Worm (Caenorhabditis elegans) whole organism, L4 larva: Measurements from ENCODE around the gene rme-6.
A peak's percentile ranks its signal among the peaks of the same experiment; 100 is the strongest.

Experiments
- D1046.2 ChIP-seq: fragments of 200-800 bp; sonication (Bioruptor generic); IDR thresholded peaks from 2 replicates; pipeline ENCODE4 v1.3.6; 2022; ENCODE audit warnings: missing genetic modification characterization, missing compliant biosample characterization
- F26F4.8 ChIP-seq: fragments of 200-800 bp; sonication (Bioruptor generic); conservative IDR thresholded peaks from 2 replicates; pipeline ENCODE4 v1.3.6; 2022; ENCODE audit warnings: missing genetic modification characterization, missing compliant biosample characterization
- F44E2.7 ChIP-seq: fragments of 200-800 bp; sonication (Bioruptor generic); IDR thresholded peaks from 2 replicates; pipeline ENCODE4 v2.1.2; 2022; ENCODE audit warnings: missing genetic modification characterization, missing compliant biosample characterization
- R02D3.7 ChIP-seq: fragments of 150-350 bp; sonication (generic microtip); optimal IDR thresholded peaks from 3 replicates; lab custom pipeline; 2014; ENCODE audit warnings: missing biosample characterization, missing genetic modification characterization
- T20F7.1 ChIP-seq: fragments of 200-800 bp; sonication (Bioruptor generic); optimal IDR thresholded peaks from 2 replicates; lab custom pipeline; 2018; ENCODE audit warnings: mild to moderate bottlenecking, missing genetic modification characterization, missing compliant biosample characterization
- Y105C5A.15 ChIP-seq: fragments of 200-800 bp; sonication (Bioruptor generic); IDR thresholded peaks from 2 replicates; pipeline ENCODE4 v1.3.6; 2022; ENCODE audit warnings: missing genetic modification characterization, missing compliant biosample characterization
- Y75B8A.6 ChIP-seq: fragments of 200-800 bp; sonication (Bioruptor generic); IDR thresholded peaks from 2 replicates; pipeline ENCODE4 v1.3.6; 2022; ENCODE audit warnings: missing genetic modification reagents, missing genetic modification characterization, missing compliant biosample characterization
- aha-1 ChIP-seq: fragments of 150-350 bp; peaks from one replicate; lab custom pipeline; 2014; ENCODE audit warnings: missing biosample characterization, missing genetic modification characterization
- ama-1 ChIP-seq: fragments of 150-350 bp; optimal IDR thresholded peaks from 2 replicates; lab custom pipeline; 2014; ENCODE audit warnings: inconsistent platforms, mixed read lengths
- ceh-28 ChIP-seq: fragments of 150-350 bp; optimal IDR thresholded peaks from 2 replicates; lab custom pipeline; 2014; ENCODE audit warnings: missing biosample characterization, missing genetic modification reagents, missing genetic modification characterization
- ceh-62 ChIP-seq: sonication (generic microtip); optimal IDR thresholded peaks from 2 replicates; lab custom pipeline; 2017; ENCODE audit warnings: missing biosample characterization, missing genetic modification characterization
- ces-1 ChIP-seq: fragments of 150-350 bp; sonication (generic microtip); optimal IDR thresholded peaks from 4 replicates; lab custom pipeline; 2014; ENCODE audit warnings: missing biosample characterization, missing genetic modification reagents, missing genetic modification characterization
- cey-2 ChIP-seq: sonication (generic microtip); optimal IDR thresholded peaks from 3 replicates; lab custom pipeline; 2017; ENCODE audit warnings: missing genetic modification characterization, mild to moderate bottlenecking, missing compliant biosample characterization, antibody characterized with exemption, borderline replicate concordance; ENCODE audit not compliant: insufficient read depth
- daf-12 ChIP-seq: fragments of 150-350 bp; optimal IDR thresholded peaks from 2 replicates; lab custom pipeline; 2014; ENCODE audit warnings: missing biosample characterization, missing genetic modification reagents, missing genetic modification characterization
- dmd-6 ChIP-seq: fragments of 200-800 bp; sonication (Bioruptor generic); IDR thresholded peaks from 2 replicates; pipeline ENCODE4 v1.3.6; 2022; ENCODE audit warnings: missing genetic modification reagents, missing genetic modification characterization, missing compliant biosample characterization
- dmd-9 ChIP-seq: fragments of 200-800 bp; sonication (Bioruptor generic); IDR thresholded peaks from 2 replicates; pipeline ENCODE4 v1.3.6; 2022; ENCODE audit warnings: missing genetic modification reagents, missing genetic modification characterization, missing compliant biosample characterization
- dpl-1 ChIP-seq: fragments of 150-350 bp; optimal IDR thresholded peaks from 2 replicates; lab custom pipeline; 2014; ENCODE audit warnings: missing biosample characterization, missing genetic modification reagents, missing genetic modification characterization
- gei-8 ChIP-seq: fragments of 200-800 bp; sonication (Bioruptor generic); optimal IDR thresholded peaks from 2 replicates; lab custom pipeline; 2018; ENCODE audit warnings: mild to moderate bottlenecking, missing genetic modification characterization, missing compliant biosample characterization
- hif-1 ChIP-seq, 2 experiments: sonication (generic microtip); optimal IDR thresholded peaks; 2 replicates each; lab custom pipeline; 2016 to 2017; ENCODE audit warnings: missing compliant biosample characterization in 2 of 2, missing genetic modification characterization in 2 of 2, missing genetic modification reagents in 2 of 2, missing genotype in 2 of 2, mild to moderate bottlenecking in 1 of 2
- hlh-11 ChIP-seq: fragments of 200-800 bp; sonication (Bioruptor generic); optimal IDR thresholded peaks from 2 replicates; lab custom pipeline; 2018; ENCODE audit warnings: mild to moderate bottlenecking, missing genetic modification characterization, missing compliant biosample characterization
- hlh-30 ChIP-seq: sonication (generic microtip); optimal IDR thresholded peaks from 2 replicates; lab custom pipeline; 2017; ENCODE audit warnings: antibody characterized with exemption, mild to moderate bottlenecking, missing genetic modification characterization, missing compliant biosample characterization; ENCODE audit not compliant: insufficient read depth
- lim-7 ChIP-seq: fragments of 200-800 bp; sonication (Bioruptor generic); IDR thresholded peaks from 2 replicates; pipeline ENCODE4 v1.3.6; 2022; ENCODE audit warnings: missing genetic modification characterization, missing compliant biosample characterization
- lin-1 ChIP-seq: fragments of 200-800 bp; sonication (Bioruptor generic); IDR thresholded peaks from 2 replicates; pipeline ENCODE4 v1.3.6; 2022; ENCODE audit warnings: missing genetic modification reagents, missing genetic modification characterization, missing compliant biosample characterization
- lin-38 ChIP-seq: fragments of 200-800 bp; sonication (Bioruptor generic); IDR thresholded peaks from 2 replicates; pipeline ENCODE4 v1.3.6; 2022; ENCODE audit warnings: missing genetic modification reagents, missing genetic modification characterization, missing compliant biosample characterization
- lsy-2 ChIP-seq, 2 experiments: fragments of 150-350 bp in 1 of 2; sonication (generic microtip) in 1 of 2; optimal IDR thresholded peaks; 2 replicates each; lab custom pipeline; 2014 to 2017; ENCODE audit warnings: missing biosample characterization in 2 of 2, missing genetic modification characterization in 2 of 2
- madf-5 ChIP-seq, 2 experiments: fragments of 200-800 bp; sonication (Bioruptor generic); IDR thresholded peaks; 2 replicates each; pipeline ENCODE4 v1.3.6; 2022; ENCODE audit warnings: missing compliant biosample characterization in 2 of 2, missing genetic modification characterization in 2 of 2
- mdl-1 ChIP-seq, 2 experiments: fragments of 150-350 bp in 1 of 2; sonication (generic microtip) in 1 of 2; optimal IDR thresholded peaks; 2 replicates each; lab custom pipeline; 2014 to 2017; ENCODE audit warnings: missing biosample characterization in 2 of 2, missing genetic modification characterization in 2 of 2
- mep-1 ChIP-seq: fragments of 150-350 bp; sonication (generic microtip); optimal IDR thresholded peaks from 3 replicates; lab custom pipeline; 2014; ENCODE audit warnings: missing biosample characterization, missing genetic modification characterization
- mxl-3 ChIP-seq: fragments of 200-800 bp; sonication (Bioruptor generic); optimal IDR thresholded peaks from 2 replicates; lab custom pipeline; 2018; ENCODE audit warnings: mild to moderate bottlenecking, missing genetic modification characterization, missing compliant biosample characterization
- nhr-10 ChIP-seq: fragments of 150-350 bp; optimal IDR thresholded peaks from 2 replicates; lab custom pipeline; 2014; ENCODE audit warnings: missing biosample characterization, missing genetic modification characterization
- nhr-111 ChIP-seq: fragments of 200-800 bp; sonication (Bioruptor generic); optimal IDR thresholded peaks from 2 replicates; lab custom pipeline; 2018; ENCODE audit warnings: mild to moderate bottlenecking, missing genetic modification characterization, missing compliant biosample characterization
- nhr-237 ChIP-seq: sonication (generic microtip); optimal IDR thresholded peaks from 2 replicates; lab custom pipeline; 2017; ENCODE audit warnings: missing biosample characterization, missing genetic modification characterization
- nhr-25 ChIP-seq: sonication (generic microtip); optimal IDR thresholded peaks from 2 replicates; lab custom pipeline; 2017; ENCODE audit warnings: missing genetic modification characterization, mild to moderate bottlenecking, missing compliant biosample characterization, antibody characterized with exemption, moderate library complexity, borderline replicate concordance; ENCODE audit not compliant: insufficient read depth
- nhr-28 ChIP-seq: fragments of 150-350 bp; optimal IDR thresholded peaks from 2 replicates; lab custom pipeline; 2014; ENCODE audit warnings: missing biosample characterization, missing genetic modification characterization
- nhr-42 ChIP-seq: fragments of 200-800 bp; sonication (Bioruptor generic); IDR thresholded peaks from 2 replicates; pipeline ENCODE4 v1.3.6; 2022; ENCODE audit warnings: missing genetic modification characterization, missing compliant biosample characterization
- pha-4 ChIP-seq, 2 experiments: fragments of 150-350 bp in 1 of 2; fragments of 200-800 bp in 1 of 2; sonication (Bioruptor generic) in 1 of 2; IDR thresholded peaks in 1 of 2; optimal IDR thresholded peaks in 1 of 2; 2 replicates each; pipeline versions ENCODE4 v1.3.6 to Lab custom; 2014 to 2022; ENCODE audit warnings: missing genetic modification characterization in 2 of 2, missing genetic modification reagents in 2 of 2, missing biosample characterization in 1 of 2, missing compliant biosample characterization in 1 of 2
- php-3 ChIP-seq: fragments of 200-800 bp; sonication (Bioruptor generic); IDR thresholded peaks from 2 replicates; pipeline ENCODE4 v1.3.6; 2022; ENCODE audit warnings: missing genetic modification reagents, missing genetic modification characterization, missing compliant biosample characterization
- pqm-1 ChIP-seq: sonication (generic microtip); optimal IDR thresholded peaks from 2 replicates; lab custom pipeline; 2017; ENCODE audit warnings: missing biosample characterization, missing genetic modification characterization
- rbr-2 ChIP-seq: sonication (generic microtip); optimal IDR thresholded peaks from 2 replicates; lab custom pipeline; 2016; ENCODE audit warnings: missing genotype, missing genetic modification characterization, missing compliant biosample characterization
- spr-3 ChIP-seq: fragments of 200-800 bp; sonication (Bioruptor generic); optimal IDR thresholded peaks from 2 replicates; lab custom pipeline; 2018; ENCODE audit warnings: mild to moderate bottlenecking, missing genetic modification characterization, missing compliant biosample characterization
- tra-1 ChIP-seq: fragments of 200-800 bp; sonication (Bioruptor generic); IDR thresholded peaks from 2 replicates; pipeline ENCODE4 v1.3.6; 2022; ENCODE audit warnings: missing genetic modification reagents, missing genetic modification characterization, missing compliant biosample characterization
- unc-62 ChIP-seq, 3 experiments: fragments of 150-350 bp in 1 of 3; sonication (generic microtip); optimal IDR thresholded peaks in 2 of 3; peaks in 1 of 3; 1 replicate in 1 of 3; 2 replicates in 2 of 3; lab custom pipeline; 2014 to 2017; ENCODE audit warnings: missing biosample characterization in 3 of 3, missing genetic modification characterization in 3 of 3, missing genetic modification reagents in 3 of 3, missing genotype in 1 of 3
- vab-7 ChIP-seq: fragments of 200-800 bp; sonication (Bioruptor generic); IDR thresholded peaks from 2 replicates; pipeline ENCODE4 v1.3.6; 2022; ENCODE audit warnings: missing genetic modification reagents, missing genetic modification characterization, missing compliant biosample characterization
- zfp-2 ChIP-seq: sonication (generic microtip); optimal IDR thresholded peaks from 2 replicates; lab custom pipeline; 2016; ENCODE audit warnings: mild to moderate bottlenecking, missing genetic modification characterization, missing compliant biosample characterization
- zip-11 ChIP-seq: fragments of 200-800 bp; sonication (Bioruptor generic); IDR thresholded peaks from 2 replicates; pipeline ENCODE4 v1.3.6; 2022; ENCODE audit warnings: missing genetic modification characterization, missing compliant biosample characterization

The rme-6 gene

DNA sequence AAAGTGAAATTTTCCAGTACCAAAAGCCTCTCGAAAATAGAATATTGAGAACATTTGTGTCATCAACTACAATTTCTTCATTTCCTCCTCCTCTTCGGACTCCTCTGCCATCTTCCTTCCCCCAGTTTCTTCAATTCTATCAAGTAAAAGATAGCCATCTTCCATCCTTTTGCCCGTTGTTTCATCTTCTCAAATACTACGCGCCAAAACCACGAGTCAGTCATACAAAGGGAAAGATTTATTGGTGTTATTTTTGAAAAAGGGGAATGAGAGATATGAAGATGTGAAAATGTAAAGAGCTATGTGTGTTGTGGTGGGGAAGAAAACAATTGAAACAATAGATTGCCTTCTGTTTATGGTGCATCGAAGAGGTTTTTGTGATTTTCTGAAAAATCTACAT lies 25.2 kb downstream of the rme-6 start (continued):
- no peak for TF ChIP-seq ceh-28 (tag; lab: Kevin White, UChicago)
- peak; percentile 20 for TF ChIP-seq mep-1 (tag; lab: Kevin White, UChicago)
- TF ChIP-seq lin-1 (GFP tag; lab: Robert Waterston, UW), result no peak
- TF ChIP-seq nhr-237 (tag; lab: Kevin White, UChicago), result no peak
- no peak for TF ChIP-seq vab-7
- peak; percentile 1 for TF ChIP-seq hlh-11 (tag; lab: Kevin White, UChicago)

DNA sequence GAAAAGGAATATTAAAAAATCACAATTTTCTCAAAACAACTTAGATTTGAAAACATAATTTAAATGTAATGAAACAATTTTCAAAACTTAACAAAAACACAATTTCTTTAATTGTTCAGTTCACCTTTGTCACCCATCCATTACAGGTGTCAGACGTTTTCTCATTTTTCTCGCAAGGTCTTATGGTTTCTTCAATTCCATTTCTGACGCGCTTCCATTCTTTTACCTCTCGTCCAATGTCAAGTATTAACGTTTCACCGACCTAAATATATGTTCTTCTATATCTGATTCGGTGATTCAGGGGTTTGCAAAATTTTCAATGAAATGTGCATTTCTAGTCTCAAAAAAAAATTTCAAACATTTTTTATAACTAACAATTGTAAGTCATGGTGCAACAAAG lies 26.5 kb downstream of the rme-6 start:
- TF ChIP-seq ceh-62 (tag; lab: Kevin White, UChicago), result no peak
- no peak for TF ChIP-seq lim-7 (GFP tag; lab: Robert Waterston, UW)
- TF ChIP-seq zip-11 (GFP tag; lab: Robert Waterston, UW), result no peak
- TF ChIP-seq daf-12 (tag; lab: Kevin White, UChicago), result no peak
- TF ChIP-seq cey-2 (tag; lab: Kevin White, UChicago), result no peak
- no peak for TF ChIP-seq pha-4 (GFP tag; IDR thresholded peaks at IDR 0.05; lab: Robert Waterston, UW)
- no peak for TF ChIP-seq pha-4 (tag; optimal IDR thresholded peaks at IDR 0.05; lab: Kevin White, UChicago)
- no peak for TF ChIP-seq lin-38 (GFP tag; lab: Robert Waterston, UW)
- TF ChIP-seq dpl-1 (GFP tag; lab: Kevin White, UChicago), result no peak
- no peak for TF ChIP-seq mdl-1 (tag; optimal IDR thresholded peaks at IDR 0.05; lab: Kevin White, UChicago)
- no peak for TF ChIP-seq spr-3 (GFP tag; lab: Kevin White, UChicago)
- no peak for TF ChIP-seq vab-7
- no peak for TF ChIP-seq ama-1 (lab: Kevin White, UChicago)
- no peak for TF ChIP-seq hif-1 (tag; optimal IDR thresholded peaks at IDR 0.05; lab: Kevin White, UChicago)
- no peak for TF ChIP-seq D1046.2
- no peak for TF ChIP-seq pqm-1 (tag; lab: Kevin White, UChicago)
- no peak for TF ChIP-seq nhr-25 (tag; lab: Kevin White, UChicago)
- no peak for TF ChIP-seq zfp-2
- no peak for TF ChIP-seq R02D3.7
- no peak for TF ChIP-seq rbr-2 (tag; lab: Kevin White, UChicago)

DNA sequence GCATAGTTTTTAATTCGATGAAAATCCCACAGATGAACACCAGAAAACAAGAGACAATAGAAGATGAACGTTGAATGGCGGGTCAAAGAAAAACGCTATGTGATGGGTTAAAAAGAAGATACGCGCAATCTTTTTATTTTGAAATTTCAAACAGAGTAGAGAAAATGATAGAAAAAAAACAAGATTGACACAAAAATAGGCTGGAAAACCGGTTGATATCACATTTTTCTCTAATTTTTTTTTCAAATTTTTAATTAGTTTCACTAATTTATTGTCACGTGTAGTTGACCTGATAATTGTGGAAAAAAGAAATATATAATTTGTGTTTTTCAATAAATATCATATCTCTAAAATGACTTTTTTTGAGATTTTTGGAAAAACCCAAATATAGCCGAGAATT lies 27.2 kb downstream of the rme-6 start, which contains the start of gene C05D9.9:
Gene C05D9.9 (minus strand): TSS at position 101 of the 400 bp plus-strand sequence.
- TF ChIP-seq ces-1 (GFP tag; lab: Kevin White, UChicago), result no peak
- no peak for TF ChIP-seq F26F4.8
- no peak for TF ChIP-seq nhr-111 (GFP tag; lab: Kevin White, UChicago)
- TF ChIP-seq hlh-30 (tag; lab: Kevin White, UChicago), result peak; percentile 2
- peak; percentile 88 for TF ChIP-seq aha-1 (tag; lab: Kevin White, UChicago)
- peak; percentile 34; the same call in 1 of the 2 replicates for TF ChIP-seq dmd-6
- 0 out of 2 replicates have a peak, but pooled peaks have one; percentile 10 for TF ChIP-seq tra-1 (GFP tag; lab: Robert Waterston, UW)

DNA sequence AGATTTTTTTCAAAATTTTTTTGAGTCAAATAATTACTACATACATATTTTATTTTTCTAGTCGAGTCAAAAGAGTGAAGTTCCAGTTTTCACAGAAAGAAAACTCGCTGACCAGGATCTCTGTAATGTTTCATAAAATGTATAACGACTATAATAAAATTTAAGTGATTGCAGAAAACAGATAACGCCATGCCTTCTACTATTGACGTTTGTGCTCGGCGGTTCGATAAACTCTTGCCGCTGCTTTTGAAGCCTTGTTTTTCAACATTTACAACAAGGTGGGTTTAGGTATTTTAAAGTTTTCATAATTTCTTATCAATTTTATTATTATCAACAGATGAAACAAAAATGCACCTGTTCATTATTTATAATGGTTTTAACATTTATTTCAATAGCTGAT lies 28.5 kb downstream of the rme-6 start, which contains the start of gene lmp-2:
Gene lmp-2 (plus strand): TSS at position 190 of the 400 bp plus-strand sequence.
- peak; percentile 88 for TF ChIP-seq php-3 (GFP tag; lab: Robert Waterston, UW)
- TF ChIP-seq nhr-42, result no peak
- no peak for TF ChIP-seq dmd-9 (GFP tag; lab: Robert Waterston, UW)
- TF ChIP-seq gei-8 (GFP tag; lab: Kevin White, UChicago), result no peak
- no peak for TF ChIP-seq unc-62 (GFP tag; optimal IDR thresholded peaks at IDR 0.05 in 1 of 2; lab: Kevin White, UChicago)
- TF ChIP-seq unc-62 (tag; optimal IDR thresholded peaks at IDR 0.05; lab: Kevin White, UChicago), result no peak
- TF ChIP-seq cey-2 (tag; lab: Kevin White, UChicago), result no peak
- no peak for TF ChIP-seq madf-5 (GFP tag; IDR thresholded peaks at IDR 0.05; lab: Robert Waterston, UW)
- no peak for TF ChIP-seq R02D3.7
- peak; percentile 83 for TF ChIP-seq pqm-1 (tag; lab: Kevin White, UChicago)
- TF ChIP-seq Y75B8A.6 (GFP tag; lab: Robert Waterston, UW), result no peak
- TF ChIP-seq D1046.2, result no peak
- peak; percentile 42 for TF ChIP-seq hlh-11 (tag; lab: Kevin White, UChicago)
- TF ChIP-seq nhr-28 (tag; lab: Kevin White, UChicago), result peak; percentile 73
- TF ChIP-seq tra-1 (GFP tag; lab: Robert Waterston, UW), result no peak
- TF ChIP-seq mxl-3 (GFP tag; lab: Kevin White, UChicago), result no peak
- TF ChIP-seq aha-1 (tag; lab: Kevin White, UChicago), result no peak
- no peak for TF ChIP-seq Y105C5A.15
- no peak for TF ChIP-seq F44E2.7 (GFP tag; lab: Robert Waterston, UW)
- no peak for TF ChIP-seq lsy-2 (tag; optimal IDR thresholded peaks at IDR 0.05; lab: Kevin White, UChicago)
- TF ChIP-seq T20F7.1, result no peak
- no peak for TF ChIP-seq nhr-10 (tag; lab: Kevin White, UChicago)
